Worm (Caenorhabditis elegans) whole organism, L3 larva: ENCODE measurements around the gene dot-1.2.

ENCODE experiments used
- aly-2 ChIP-seq: fragments of 150-350 bp; optimal IDR thresholded peaks from 2 replicates; lab custom pipeline; 2014; ENCODE audit warnings: missing biosample characterization, missing genetic modification characterization
- ceh-16 ChIP-seq: sonication (generic microtip); optimal IDR thresholded peaks from 2 replicates; lab custom pipeline; 2017; ENCODE audit warnings: missing biosample characterization, missing genetic modification characterization
- ceh-28 ChIP-seq: fragments of 150-350 bp; optimal IDR thresholded peaks from 2 replicates; lab custom pipeline; 2014; ENCODE audit warnings: missing biosample characterization, missing genetic modification reagents, missing genetic modification characterization
- ceh-82 ChIP-seq: fragments of 150-350 bp; optimal IDR thresholded peaks from 2 replicates; lab custom pipeline; 2014; ENCODE audit warnings: missing biosample characterization, missing genetic modification characterization
- daf-12 ChIP-seq: fragments of 150-350 bp; optimal IDR thresholded peaks from 2 replicates; lab custom pipeline; 2014; ENCODE audit warnings: missing biosample characterization, missing genetic modification reagents, missing genetic modification characterization
- egl-27 ChIP-seq: sonication (generic microtip); optimal IDR thresholded peaks from 4 replicates; lab custom pipeline; 2017; ENCODE audit warnings: missing biosample characterization, missing genetic modification reagents, missing genetic modification characterization
- elt-1 ChIP-seq: fragments of 150-350 bp; optimal IDR thresholded peaks from 2 replicates; lab custom pipeline; 2014; ENCODE audit warnings: missing biosample characterization, missing genetic modification characterization
- elt-2 ChIP-seq: sonication (generic microtip); optimal IDR thresholded peaks from 2 replicates; lab custom pipeline; 2016; ENCODE audit warnings: missing genetic modification reagents, mild to moderate bottlenecking, missing genetic modification characterization, missing compliant biosample characterization
- eor-1 ChIP-seq, 2 experiments: fragments of 150-350 bp; optimal IDR thresholded peaks; 2 replicates each; lab custom pipeline; 2014 to 2018; ENCODE audit warnings: missing biosample characterization in 2 of 2, missing genetic modification characterization in 2 of 2
- fkh-2 ChIP-seq: fragments of 150-350 bp; optimal IDR thresholded peaks from 2 replicates; lab custom pipeline; 2014; ENCODE audit warnings: missing biosample characterization, missing genetic modification reagents, missing genetic modification characterization
- fos-1 ChIP-seq: fragments of 150-350 bp; optimal IDR thresholded peaks from 2 replicates; lab custom pipeline; 2014; ENCODE audit warnings: missing biosample characterization, missing genetic modification characterization
- jun-1 ChIP-seq: fragments of 150-350 bp; optimal IDR thresholded peaks from 2 replicates; lab custom pipeline; 2014; ENCODE audit warnings: missing biosample characterization, missing genetic modification reagents, missing genetic modification characterization
- lin-15B ChIP-seq: fragments of 150-350 bp; optimal IDR thresholded peaks from 2 replicates; lab custom pipeline; 2014; ENCODE audit warnings: missing biosample characterization, missing genetic modification characterization
- lin-39 ChIP-seq: fragments of 150-350 bp; optimal IDR thresholded peaks from 2 replicates; lab custom pipeline; 2018; ENCODE audit warnings: missing biosample characterization, missing genetic modification reagents, missing genetic modification characterization
- lsy-12 ChIP-seq: sonication (generic microtip); optimal IDR thresholded peaks from 2 replicates; lab custom pipeline; 2016; ENCODE audit warnings: mild to moderate bottlenecking, missing genetic modification characterization, missing compliant biosample characterization
- mdl-1 ChIP-seq: fragments of 150-350 bp; optimal IDR thresholded peaks from 2 replicates; lab custom pipeline; 2014; ENCODE audit warnings: missing biosample characterization, missing genetic modification characterization
- mml-1 ChIP-seq: fragments of 150-350 bp; sonication (generic microtip); optimal IDR thresholded peaks from 3 replicates; lab custom pipeline; 2014; ENCODE audit warnings: missing biosample characterization, missing genetic modification characterization
- nfya-1 ChIP-seq: sonication (generic microtip); optimal IDR thresholded peaks from 2 replicates; lab custom pipeline; 2017; ENCODE audit warnings: missing genetic modification characterization, mild to moderate bottlenecking, missing compliant biosample characterization, antibody characterized with exemption, moderate library complexity; ENCODE audit not compliant: insufficient read depth
- nhr-11 ChIP-seq: fragments of 150-350 bp; optimal IDR thresholded peaks from 2 replicates; lab custom pipeline; 2014; ENCODE audit warnings: missing biosample characterization, missing genetic modification characterization
- nhr-12 ChIP-seq: fragments of 150-350 bp; optimal IDR thresholded peaks from 2 replicates; lab custom pipeline; 2014; ENCODE audit warnings: missing biosample characterization, missing genetic modification characterization
- nhr-23 ChIP-seq: fragments of 150-350 bp; optimal IDR thresholded peaks from 2 replicates; lab custom pipeline; 2014; ENCODE audit warnings: missing biosample characterization, missing genetic modification reagents, missing genetic modification characterization
- nhr-237 ChIP-seq: fragments of 150-350 bp; optimal IDR thresholded peaks from 2 replicates; lab custom pipeline; 2014; ENCODE audit warnings: missing biosample characterization, missing genetic modification characterization
- nhr-25 ChIP-seq: sonication (generic microtip); optimal IDR thresholded peaks from 2 replicates; lab custom pipeline; 2017; ENCODE audit warnings: missing biosample characterization, missing genetic modification characterization
- nhr-28 ChIP-seq: fragments of 150-350 bp; optimal IDR thresholded peaks from 2 replicates; lab custom pipeline; 2014; ENCODE audit warnings: missing biosample characterization, missing genetic modification characterization
- nhr-43 ChIP-seq: sonication (generic microtip); optimal IDR thresholded peaks from 2 replicates; lab custom pipeline; 2016; ENCODE audit warnings: mild to moderate bottlenecking, missing genetic modification characterization, missing compliant biosample characterization; ENCODE audit not compliant: poor library complexity, severe bottlenecking
- nhr-67 ChIP-seq: fragments of 150-350 bp; optimal IDR thresholded peaks from 2 replicates; lab custom pipeline; 2014; ENCODE audit warnings: missing biosample characterization, missing genetic modification characterization
- nhr-76 ChIP-seq: fragments of 150-350 bp; sonication (generic microtip); optimal IDR thresholded peaks from 5 replicates; lab custom pipeline; 2014; ENCODE audit warnings: missing biosample characterization, missing genetic modification characterization
- nhr-77 ChIP-seq: fragments of 150-350 bp; optimal IDR thresholded peaks from 2 replicates; lab custom pipeline; 2014; ENCODE audit warnings: missing biosample characterization, missing genetic modification characterization
- pha-4 ChIP-seq: fragments of 150-350 bp; optimal IDR thresholded peaks from 2 replicates; lab custom pipeline; 2014; ENCODE audit warnings: missing biosample characterization, missing genetic modification reagents, missing genetic modification characterization
- sea-2 ChIP-seq: fragments of 150-350 bp; sonication (generic microtip); optimal IDR thresholded peaks from 4 replicates; lab custom pipeline; 2014; ENCODE audit warnings: missing biosample characterization, missing genetic modification reagents, missing genetic modification characterization
- skn-1 ChIP-seq: fragments of 150-350 bp; optimal IDR thresholded peaks from 2 replicates; lab custom pipeline; 2014; ENCODE audit warnings: missing biosample characterization, missing genetic modification characterization
- tbx-2 ChIP-seq: sonication (generic microtip); optimal IDR thresholded peaks from 2 replicates; lab custom pipeline; 2016; ENCODE audit warnings: mild to moderate bottlenecking, missing genetic modification characterization, missing compliant biosample characterization
- unc-39 ChIP-seq: sonication (generic microtip); optimal IDR thresholded peaks from 4 replicates; lab custom pipeline; 2017; ENCODE audit warnings: missing biosample characterization, missing genetic modification characterization
- zag-1 ChIP-seq: fragments of 150-350 bp; optimal IDR thresholded peaks from 2 replicates; lab custom pipeline; 2014; ENCODE audit warnings: missing biosample characterization, missing genetic modification characterization
- ztf-11 ChIP-seq: fragments of 150-350 bp; optimal IDR thresholded peaks from 2 replicates; lab custom pipeline; 2014; ENCODE audit warnings: missing biosample characterization, missing genetic modification characterization
- ztf-4 ChIP-seq: fragments of 150-350 bp; optimal IDR thresholded peaks from 2 replicates; lab custom pipeline; 2014; ENCODE audit warnings: missing biosample characterization, missing genetic modification characterization

The dot-1.2 gene

ce11 chrX:11908226-11908625 lies 39.1 kb upstream of the dot-1.2 start:
- no peak for TF ChIP-seq daf-12
- TF ChIP-seq mdl-1 (tag; lab: Kevin White, UChicago) = no peak
- TF ChIP-seq nhr-25 (tag; lab: Kevin White, UChicago) = no peak
- peak; percentile 56 for TF ChIP-seq elt-2 (tag; lab: Kevin White, UChicago)
- TF ChIP-seq nhr-43 (tag; lab: Kevin White, UChicago) = no peak
- TF ChIP-seq nhr-12 (tag; lab: Kevin White, UChicago) = no peak
- no peak for TF ChIP-seq elt-1 (tag; lab: Kevin White, UChicago)
- TF ChIP-seq unc-39 (tag; lab: Kevin White, UChicago) = no peak
- no peak for TF ChIP-seq nhr-77
- no peak for TF ChIP-seq ztf-4
- peak; percentile 41 for TF ChIP-seq pha-4 (tag; lab: Kevin White, UChicago)
- no peak for TF ChIP-seq nhr-67

ce11 chrX:11907263-11907662 lies 38.1 kb upstream of the dot-1.2 start, which contains the start of gene Y62H9A.11:
Gene Y62H9A.11 (minus strand): TSS chrX:11907363.
- TF ChIP-seq sea-2 (GFP tag; lab: Kevin White, UChicago) (no peak), unc-39 (tag; lab: Kevin White, UChicago) (no peak), eor-1 (tag; optimal IDR thresholded peaks at IDR 0.05; lab: Kevin White, UChicago) (no peak), lin-15B (no peak), nhr-77 (no peak), fkh-2 (no peak), egl-27 (tag; lab: Kevin White, UChicago) (no peak), nhr-11 (tag; lab: Kevin White, UChicago) (no peak), daf-12 (no peak), nhr-23 (tag; lab: Kevin White, UChicago) (no peak), lin-39 (no peak), ceh-28 (tag; lab: Kevin White, UChicago) (no peak), jun-1 (tag; lab: Kevin White, UChicago) (no peak), mml-1 (no peak), fos-1 (no peak), zag-1 (tag; lab: Kevin White, UChicago) (no peak), tbx-2 (tag; lab: Kevin White, UChicago) (no peak)

- TF ChIP-seq aly-2 (no peak), ceh-82 (tag; lab: Kevin White, UChicago) (no peak), fos-1 (no peak), lin-15B (no peak), unc-39 (tag; lab: Kevin White, UChicago) (no peak), lsy-12 (tag; lab: Kevin White, UChicago) (no peak), nhr-28 (tag; lab: Kevin White, UChicago) (no peak), skn-1 (tag; lab: Kevin White, UChicago) (no peak), nhr-76 (tag; lab: Kevin White, UChicago) (no peak), nfya-1 (tag; lab: Kevin White, UChicago) (no peak), mml-1 (no peak), elt-1 (tag; lab: Kevin White, UChicago) (no peak), nhr-237 (tag; lab: Kevin White, UChicago) (no peak)
These were observed 37.5 kb upstream of the dot-1.2 start for ce11 chrX:11906626-11907025.

ce11 chrX:11902661-11903060 lies 33.5 kb upstream of the dot-1.2 start, which contains the start of gene Y62H9A.10:
Gene Y62H9A.10 (minus strand): TSS chrX:11902761.
- TF ChIP-seq nhr-77 (no peak), elt-1 (tag; lab: Kevin White, UChicago) (no peak), pha-4 (tag; lab: Kevin White, UChicago) (no peak), nhr-237 (tag; lab: Kevin White, UChicago) (no peak), ceh-16 (tag; lab: Kevin White, UChicago) (no peak), unc-39 (tag; lab: Kevin White, UChicago) (no peak), nhr-67 (no peak), mml-1 (no peak), ztf-4 (no peak), lin-15B (no peak)
- TF ChIP-seq, all 47 proteins: peak for 0

- TF ChIP-seq ceh-28 (tag; lab: Kevin White, UChicago) = peak; percentile 72
- TF ChIP-seq ztf-11 (tag; lab: Kevin White, UChicago) = no peak
- TF ChIP-seq lin-39 = peak; percentile 54
These were observed 29.9 kb upstream of the dot-1.2 start for ce11 chrX:11899031-11899430.
